Worm (Caenorhabditis elegans): ENCODE data around the gene cht-5.

- TF ChIP-seq W03F9.2 (tag; optimal IDR thresholded peaks at IDR 0.05) (no peak), dao-5 (tag; optimal IDR thresholded peaks at IDR 0.05) (no peak)
Measured at ce11 chrV:10130195-10130594, 15.8 kb downstream of the cht-5 start, which contains the start of gene aos-1.

All from whole organism, L4/young adult.